Worm (Caenorhabditis elegans) whole organism, L2 larva: ENCODE results near the gene pas-7.

Experiments
- C34F6.9 ChIP-seq: fragments of 150-350 bp; optimal IDR thresholded peaks from 2 replicates; lab custom pipeline; 2014; ENCODE audit warnings: missing biosample characterization, missing genetic modification characterization
- F13H6.1 ChIP-seq: sonication (generic microtip); optimal IDR thresholded peaks from 2 replicates; lab custom pipeline; 2016; ENCODE audit warnings: missing genetic modification characterization, missing compliant biosample characterization
- R02D3.7 ChIP-seq: fragments of 150-350 bp; optimal IDR thresholded peaks from 2 replicates; lab custom pipeline; 2014; ENCODE audit warnings: missing biosample characterization, missing genetic modification characterization
- Y55F3AM.14 ChIP-seq: fragments of 200-800 bp; sonication (Bioruptor generic); optimal IDR thresholded peaks from 2 replicates; lab custom pipeline; 2018; ENCODE audit warnings: mild to moderate bottlenecking, missing genetic modification characterization, missing compliant biosample characterization
- ZK546.5 ChIP-seq: sonication (generic microtip); optimal IDR thresholded peaks from 2 replicates; lab custom pipeline; 2017; ENCODE audit warnings: missing biosample characterization, missing genetic modification characterization
- alr-1 ChIP-seq: fragments of 150-350 bp; optimal IDR thresholded peaks from 2 replicates; lab custom pipeline; 2014; ENCODE audit warnings: missing biosample characterization, missing genetic modification characterization
- aly-2 ChIP-seq: fragments of 150-350 bp; optimal IDR thresholded peaks from 2 replicates; lab custom pipeline; 2014; ENCODE audit warnings: missing biosample characterization, missing genetic modification characterization
- blmp-1 ChIP-seq: sonication (generic microtip); optimal IDR thresholded peaks from 2 replicates; lab custom pipeline; 2017; ENCODE audit warnings: missing genetic modification characterization, mild to moderate bottlenecking, missing compliant biosample characterization, antibody characterized with exemption, moderate library complexity; ENCODE audit not compliant: insufficient read depth
- ceh-16 ChIP-seq: fragments of 150-350 bp; optimal IDR thresholded peaks from 2 replicates; lab custom pipeline; 2014; ENCODE audit warnings: missing biosample characterization, missing genetic modification characterization
- ceh-82 ChIP-seq: fragments of 150-350 bp; optimal IDR thresholded peaks from 2 replicates; lab custom pipeline; 2014; ENCODE audit warnings: missing biosample characterization, missing genetic modification characterization
- crh-2 ChIP-seq: sonication (generic microtip); optimal IDR thresholded peaks from 2 replicates; lab custom pipeline; 2017; ENCODE audit warnings: missing biosample characterization, missing genetic modification characterization
- egl-27 ChIP-seq: sonication (generic microtip); optimal IDR thresholded peaks from 3 replicates; lab custom pipeline; 2017; ENCODE audit warnings: missing biosample characterization, missing genetic modification reagents, missing genetic modification characterization
- fos-1 ChIP-seq: fragments of 150-350 bp; optimal IDR thresholded peaks from 2 replicates; lab custom pipeline; 2014; ENCODE audit warnings: missing biosample characterization, missing genetic modification characterization
- gmeb-1 ChIP-seq: fragments of 150-350 bp; optimal IDR thresholded peaks from 2 replicates; lab custom pipeline; 2014; ENCODE audit warnings: missing biosample characterization, missing genetic modification characterization
- lin-11 ChIP-seq: fragments of 150-350 bp; sonication (generic microtip); optimal IDR thresholded peaks from 2 replicates; lab custom pipeline; 2014; ENCODE audit warnings: missing biosample characterization, missing genetic modification characterization, inconsistent platforms, mixed read lengths
- lin-13 ChIP-seq: fragments of 150-350 bp; optimal IDR thresholded peaks from 2 replicates; lab custom pipeline; 2014; ENCODE audit warnings: missing biosample characterization, missing genetic modification reagents, missing genetic modification characterization
- lin-39 ChIP-seq: fragments of 150-350 bp; optimal IDR thresholded peaks from 2 replicates; lab custom pipeline; 2014; ENCODE audit warnings: missing biosample characterization, missing genetic modification reagents, missing genetic modification characterization
- lsy-2 ChIP-seq, 2 experiments: fragments of 150-350 bp in 1 of 2; sonication (generic microtip) in 1 of 2; optimal IDR thresholded peaks; 2 replicates each; lab custom pipeline; 2014 to 2017; ENCODE audit warnings: missing biosample characterization in 2 of 2, missing genetic modification characterization in 2 of 2
- mab-5 ChIP-seq: fragments of 150-350 bp; optimal IDR thresholded peaks from 2 replicates; lab custom pipeline; 2014; ENCODE audit warnings: missing biosample characterization, missing genetic modification characterization
- nhr-10 ChIP-seq: sonication (generic microtip); optimal IDR thresholded peaks from 2 replicates; lab custom pipeline; 2017; ENCODE audit warnings: missing biosample characterization, missing genetic modification characterization
- nhr-11 ChIP-seq: fragments of 150-350 bp; optimal IDR thresholded peaks from 2 replicates; lab custom pipeline; 2014; ENCODE audit warnings: missing biosample characterization, missing genetic modification characterization
- nhr-12 ChIP-seq: fragments of 150-350 bp; optimal IDR thresholded peaks from 2 replicates; lab custom pipeline; 2014; ENCODE audit warnings: missing biosample characterization, missing genetic modification characterization
- nhr-129 ChIP-seq: fragments of 150-350 bp; optimal IDR thresholded peaks from 2 replicates; lab custom pipeline; 2014; ENCODE audit warnings: missing biosample characterization, missing genetic modification characterization
- nhr-23 ChIP-seq: fragments of 150-350 bp; optimal IDR thresholded peaks from 2 replicates; lab custom pipeline; 2014; ENCODE audit warnings: missing biosample characterization, missing genetic modification reagents, missing genetic modification characterization
- nhr-237 ChIP-seq: fragments of 150-350 bp; optimal IDR thresholded peaks from 2 replicates; lab custom pipeline; 2014; ENCODE audit warnings: missing biosample characterization, missing genetic modification characterization
- nhr-6 ChIP-seq: fragments of 150-350 bp; optimal IDR thresholded peaks from 2 replicates; lab custom pipeline; 2014; ENCODE audit warnings: missing biosample characterization, missing genetic modification characterization
- nhr-77 ChIP-seq: fragments of 150-350 bp; optimal IDR thresholded peaks from 2 replicates; lab custom pipeline; 2014; ENCODE audit warnings: missing biosample characterization, missing genetic modification characterization
- sem-4 ChIP-seq: fragments of 150-350 bp; optimal IDR thresholded peaks from 2 replicates; lab custom pipeline; 2014; ENCODE audit warnings: missing biosample characterization, missing genetic modification reagents, missing genetic modification characterization
- skn-1 ChIP-seq: sonication (generic microtip); optimal IDR thresholded peaks from 2 replicates; lab custom pipeline; 2017; ENCODE audit warnings: missing biosample characterization, missing genetic modification characterization
- sma-3 ChIP-seq: sonication (generic microtip); optimal IDR thresholded peaks from 2 replicates; lab custom pipeline; 2016; ENCODE audit warnings: missing genetic modification reagents, missing genetic modification characterization, missing compliant biosample characterization
- sma-9 ChIP-seq, 2 experiments: fragments of 150-350 bp in 1 of 2; sonication (generic microtip) in 1 of 2; optimal IDR thresholded peaks; 2 replicates each; lab custom pipeline; 2014 to 2016; ENCODE audit warnings: missing genetic modification characterization in 2 of 2, mild to moderate bottlenecking in 1 of 2, missing biosample characterization in 1 of 2, missing compliant biosample characterization in 1 of 2, missing genetic modification reagents in 1 of 2, moderate library complexity in 1 of 2
- snpc-4 ChIP-seq: fragments of 150-350 bp; optimal IDR thresholded peaks from 2 replicates; lab custom pipeline; 2014; ENCODE audit warnings: missing biosample characterization, missing genetic modification characterization
- unc-39 ChIP-seq: fragments of 150-350 bp; optimal IDR thresholded peaks from 2 replicates; lab custom pipeline; 2014; ENCODE audit warnings: missing biosample characterization, missing genetic modification characterization
- unc-62 ChIP-seq: fragments of 150-350 bp; optimal IDR thresholded peaks from 2 replicates; lab custom pipeline; 2014; ENCODE audit warnings: missing biosample characterization, missing genetic modification reagents, missing genetic modification characterization
- zag-1 ChIP-seq: fragments of 150-350 bp; optimal IDR thresholded peaks from 2 replicates; lab custom pipeline; 2014; ENCODE audit warnings: missing biosample characterization, missing genetic modification characterization
- ztf-1 ChIP-seq: fragments of 200-800 bp; sonication (Bioruptor generic); conservative IDR thresholded peaks from 2 replicates; pipeline ENCODE4 v1.3.6; 2022; ENCODE audit warnings: missing genetic modification characterization, missing compliant biosample characterization
- ztf-11 ChIP-seq: sonication (generic microtip); optimal IDR thresholded peaks from 2 replicates; lab custom pipeline; 2017; ENCODE audit warnings: missing biosample characterization, missing genetic modification characterization
- ztf-4 ChIP-seq: fragments of 150-350 bp; optimal IDR thresholded peaks from 2 replicates; lab custom pipeline; 2014; ENCODE audit warnings: missing biosample characterization, missing genetic modification characterization

Gene pas-7

DNA sequence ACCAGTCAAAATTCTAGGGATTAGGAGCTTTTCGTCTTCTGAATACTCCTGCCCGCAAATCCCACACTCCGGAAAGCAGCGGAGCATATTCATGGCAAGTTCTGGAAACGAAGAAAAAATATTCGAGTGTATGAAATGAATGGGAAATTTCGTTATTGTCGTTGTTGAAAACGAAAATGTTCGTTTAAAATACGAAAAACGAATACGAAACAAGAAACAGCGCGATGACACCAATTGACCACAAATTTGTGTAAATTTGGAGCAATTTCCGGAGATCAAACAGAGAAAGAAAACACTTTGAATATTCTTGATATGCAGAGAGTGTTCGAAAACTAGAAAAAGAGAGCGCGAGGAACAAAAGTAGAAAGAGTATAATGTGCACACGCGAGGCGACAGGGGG, 6.0 kb upstream of the pas-7 start, which contains the start of gene ZK945.4:
Gene ZK945.4, minus strand, starts transcription at position 101 of the 400 bp plus-strand sequence.
- no peak for TF ChIP-seq R02D3.7 (tag; lab: Kevin White, UChicago)
- no peak for TF ChIP-seq lin-11 (tag; lab: Kevin White, UChicago)
- no peak for TF ChIP-seq F13H6.1 (tag; lab: Kevin White, UChicago)
- no peak for TF ChIP-seq sma-3 (GFP tag; lab: Kevin White, UChicago)
- TF ChIP-seq egl-27 (tag; lab: Kevin White, UChicago): no peak
- no peak for TF ChIP-seq Y55F3AM.14 (GFP tag; lab: Kevin White, UChicago)
- TF ChIP-seq zag-1 (tag; lab: Kevin White, UChicago): no peak
- no peak for TF ChIP-seq lsy-2 (tag; optimal IDR thresholded peaks at IDR 0.05; lab: Kevin White, UChicago)
- no peak for TF ChIP-seq sma-9 (GFP tag; optimal IDR thresholded peaks at IDR 0.05; lab: Kevin White, UChicago)
- no peak for TF ChIP-seq sma-9 (tag; optimal IDR thresholded peaks at IDR 0.05; lab: Kevin White, UChicago)
- no peak for TF ChIP-seq ztf-1
- TF ChIP-seq unc-39 (tag; lab: Kevin White, UChicago): no peak
- no peak for TF ChIP-seq ztf-11 (tag; lab: Kevin White, UChicago)
- TF ChIP-seq lin-39 (tag; lab: Kevin White, UChicago): no peak
- TF ChIP-seq nhr-129 (tag; lab: Kevin White, UChicago): no peak
- TF ChIP-seq nhr-12 (tag; lab: Kevin White, UChicago): no peak
- TF ChIP-seq lin-13 (GFP tag; lab: Kevin White, UChicago): no peak
- no peak for TF ChIP-seq ceh-82

DNA sequence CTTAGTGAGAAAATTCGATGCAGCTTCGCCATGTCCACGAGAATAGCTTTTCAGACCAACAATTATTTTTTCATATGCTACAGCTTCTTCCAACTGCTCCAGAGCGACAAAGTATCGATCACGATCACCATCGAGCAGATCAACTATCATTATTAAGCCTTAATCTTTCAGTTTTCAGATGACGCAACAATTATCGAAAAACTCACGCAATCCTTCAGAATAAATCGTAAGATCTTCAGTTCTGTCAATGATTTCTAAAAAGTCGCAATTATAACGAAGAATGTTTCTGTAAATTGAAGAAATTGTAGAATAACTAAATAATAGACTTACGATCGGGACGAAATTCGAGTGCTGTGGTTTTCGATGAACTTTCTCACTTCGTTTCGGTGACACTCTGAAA, 3.6 kb upstream of the pas-7 start:
- no peak for TF ChIP-seq gmeb-1 (tag; lab: Kevin White, UChicago)
- TF ChIP-seq crh-2 (tag; lab: Kevin White, UChicago): no peak
- no peak for TF ChIP-seq zag-1 (tag; lab: Kevin White, UChicago)
- no peak for TF ChIP-seq sma-3 (GFP tag; lab: Kevin White, UChicago)
- TF ChIP-seq ztf-11 (tag; lab: Kevin White, UChicago): no peak
- TF ChIP-seq egl-27 (tag; lab: Kevin White, UChicago): no peak
- no peak for TF ChIP-seq lin-13 (GFP tag; lab: Kevin White, UChicago)
- TF ChIP-seq sma-9 (GFP tag; optimal IDR thresholded peaks at IDR 0.05; lab: Kevin White, UChicago): no peak
- TF ChIP-seq sma-9 (tag; optimal IDR thresholded peaks at IDR 0.05; lab: Kevin White, UChicago): no peak
- TF ChIP-seq nhr-6 (tag; lab: Kevin White, UChicago): no peak
- TF ChIP-seq C34F6.9 (tag; lab: Kevin White, UChicago): no peak
- TF ChIP-seq lin-39 (tag; lab: Kevin White, UChicago): no peak
- no peak for TF ChIP-seq nhr-237 (tag; lab: Kevin White, UChicago)
- no peak for TF ChIP-seq lsy-2 (tag; optimal IDR thresholded peaks at IDR 0.05; lab: Kevin White, UChicago)
- no peak for TF ChIP-seq nhr-23
- TF ChIP-seq nhr-77: no peak
- no peak for TF ChIP-seq alr-1 (tag; lab: Kevin White, UChicago)
- TF ChIP-seq aly-2: no peak
- no peak for TF ChIP-seq fos-1 (tag; lab: Kevin White, UChicago)
- TF ChIP-seq unc-62: no peak
- TF ChIP-seq nhr-11 (tag; lab: Kevin White, UChicago): no peak

DNA sequence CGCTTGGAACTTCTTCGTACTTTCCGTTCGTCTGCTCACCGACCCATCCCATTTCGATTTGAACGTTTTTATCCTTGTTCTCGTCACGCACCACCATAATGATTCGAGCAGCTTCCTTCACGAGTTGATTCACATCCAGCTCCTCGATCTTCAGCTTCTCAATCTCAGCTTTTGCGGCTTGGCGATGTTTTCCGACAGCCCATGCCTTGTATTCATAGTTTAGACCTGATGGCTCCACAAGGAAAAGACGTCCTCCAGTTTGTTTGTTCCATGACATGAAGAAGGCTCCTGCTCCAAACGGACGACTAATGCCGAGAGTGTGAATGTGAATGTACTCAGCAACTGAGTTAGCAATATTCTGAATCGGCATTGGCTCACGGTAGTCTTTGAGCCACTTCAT, 582 bp downstream of the pas-7 start:
- TF ChIP-seq ZK546.5 (tag; lab: Kevin White, UChicago) (no peak), zag-1 (tag; lab: Kevin White, UChicago) (no peak), alr-1 (tag; lab: Kevin White, UChicago) (no peak), fos-1 (tag; lab: Kevin White, UChicago) (no peak), unc-62 (no peak), lin-13 (GFP tag; lab: Kevin White, UChicago) (no peak), nhr-12 (tag; lab: Kevin White, UChicago) (no peak), Y55F3AM.14 (GFP tag; lab: Kevin White, UChicago) (no peak), lin-11 (tag; lab: Kevin White, UChicago) (no peak), lsy-2 (tag; optimal IDR thresholded peaks at IDR 0.05; lab: Kevin White, UChicago) (no peak), nhr-77 (no peak), unc-39 (tag; lab: Kevin White, UChicago) (no peak), nhr-6 (tag; lab: Kevin White, UChicago) (no peak), sma-9 (GFP tag; optimal IDR thresholded peaks at IDR 0.05; lab: Kevin White, UChicago) (no peak), sma-9 (tag; optimal IDR thresholded peaks at IDR 0.05; lab: Kevin White, UChicago) (no peak), snpc-4 (tag; lab: Kevin White, UChicago) (no peak), lin-39 (tag; lab: Kevin White, UChicago) (no peak), ztf-4 (tag; lab: Kevin White, UChicago) (no peak), R02D3.7 (tag; lab: Kevin White, UChicago) (no peak)

DNA sequence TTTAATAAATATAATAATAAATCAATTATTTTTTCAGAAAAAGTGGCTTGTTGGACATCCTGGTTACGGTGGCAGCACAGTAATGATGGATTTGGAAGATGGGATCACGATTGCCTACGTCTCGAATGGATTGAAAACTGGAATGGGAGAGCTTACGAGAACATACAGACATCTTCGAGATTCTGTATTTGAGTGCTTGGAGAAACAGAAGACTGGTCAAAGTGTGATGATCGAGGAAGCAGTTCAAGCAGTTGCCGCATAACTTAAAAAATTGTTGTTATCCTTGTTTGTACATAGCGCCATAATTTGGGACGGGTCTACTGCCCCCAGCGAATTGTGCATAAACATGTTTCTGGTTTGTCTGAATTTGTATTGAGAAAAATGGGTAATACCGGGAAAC, 1.2 kb downstream of the pas-7 start:
- TF ChIP-seq nhr-77: no peak
- no peak for TF ChIP-seq nhr-10 (tag; lab: Kevin White, UChicago)
- TF ChIP-seq skn-1 (tag; lab: Kevin White, UChicago): no peak
- no peak for TF ChIP-seq nhr-237 (tag; lab: Kevin White, UChicago)
- TF ChIP-seq unc-62: no peak
- TF ChIP-seq nhr-6 (tag; lab: Kevin White, UChicago): no peak
- TF ChIP-seq ceh-16 (tag; lab: Kevin White, UChicago): no peak
- no peak for TF ChIP-seq nhr-11 (tag; lab: Kevin White, UChicago)
- TF ChIP-seq mab-5 (tag; lab: Kevin White, UChicago): no peak
- TF ChIP-seq ceh-82: no peak
- TF ChIP-seq alr-1 (tag; lab: Kevin White, UChicago): no peak
- TF ChIP-seq nhr-23: no peak
- TF ChIP-seq sem-4 (tag; lab: Kevin White, UChicago): no peak
- TF ChIP-seq Y55F3AM.14 (GFP tag; lab: Kevin White, UChicago): no peak
- no peak for TF ChIP-seq lin-13 (GFP tag; lab: Kevin White, UChicago)
- TF ChIP-seq blmp-1 (tag; lab: Kevin White, UChicago): no peak
